Fruit fly (Drosophila melanogaster) whole organism, embryonic: Measurements from ENCODE around the gene CG17650.
A peak's percentile ranks its signal among the peaks of the same experiment; 100 is the strongest.

Experiments
- CG11695 ChIP-seq: fragments of 200-800 bp; sonication (Bioruptor generic); IDR thresholded peaks from 3 replicates; pipeline ENCODE4 v1.3.6; 2022; ENCODE audit warnings: missing biosample characterization, missing genetic modification characterization
- CG12769 ChIP-seq: fragments of 200-800 bp; sonication (Bioruptor generic); optimal IDR thresholded peaks from 2 replicates; lab custom pipeline; 2019; ENCODE audit warnings: missing biosample characterization, mild to moderate bottlenecking, missing genetic modification characterization, moderate library complexity
- CG12942 ChIP-seq: fragments of 200-800 bp; sonication (Bioruptor generic); optimal IDR thresholded peaks from 3 replicates; lab custom pipeline; 2016; ENCODE audit warnings: missing biosample characterization, missing genetic modification characterization
- CG14014 ChIP-seq: fragments of 200-800 bp; sonication (Bioruptor generic); IDR thresholded peaks from 2 replicates; pipeline ENCODE4 v1.3.6; 2022; ENCODE audit warnings: missing biosample characterization, missing genetic modification characterization
- CG14441 ChIP-seq: fragments of 200-800 bp; sonication (Bioruptor generic); IDR thresholded peaks from 2 replicates; pipeline ENCODE4 v1.3.6; 2022; ENCODE audit warnings: missing biosample characterization, missing genetic modification characterization
- CG17802 ChIP-seq: fragments of 200-800 bp; sonication (Bioruptor generic); optimal IDR thresholded peaks from 2 replicates; lab custom pipeline; 2018; ENCODE audit warnings: missing biosample characterization, mild to moderate bottlenecking, missing genetic modification characterization, moderate library complexity
- CG2120 ChIP-seq: fragments of 200-800 bp; sonication (Bioruptor generic); optimal IDR thresholded peaks from 3 replicates; lab custom pipeline; 2016; ENCODE audit warnings: missing biosample characterization, missing genetic modification characterization
- CG2199 ChIP-seq: fragments of 200-800 bp; sonication (Bioruptor generic); IDR thresholded peaks from 3 replicates; pipeline ENCODE4 v1.3.6; 2022; ENCODE audit warnings: missing biosample characterization, missing genetic modification characterization
- CG3407 ChIP-seq: fragments of 200-800 bp; sonication (Bioruptor generic); optimal IDR thresholded peaks from 2 replicates; lab custom pipeline; 2018; ENCODE audit warnings: missing biosample characterization, mild to moderate bottlenecking, missing genetic modification characterization
- CG34422 ChIP-seq: fragments of 200-800 bp; sonication (Bioruptor generic); IDR thresholded peaks from 3 replicates; pipeline ENCODE4 v1.3.6; 2022; ENCODE audit warnings: missing biosample characterization, missing genetic modification characterization
- CG6854 ChIP-seq: fragments of 200-800 bp; sonication (Bioruptor generic); optimal IDR thresholded peaks from 3 replicates; lab custom pipeline; 2017; ENCODE audit warnings: missing biosample characterization, mild to moderate bottlenecking, missing genetic modification characterization
- CG7745 ChIP-seq: fragments of 200-800 bp; sonication (Bioruptor generic); optimal IDR thresholded peaks from 2 replicates; lab custom pipeline; 2018; ENCODE audit warnings: missing biosample characterization, mild to moderate bottlenecking, missing genetic modification characterization, moderate library complexity
- CG7987 ChIP-seq: fragments of 200-800 bp; sonication (Bioruptor generic); optimal IDR thresholded peaks from 2 replicates; lab custom pipeline; 2018; ENCODE audit warnings: missing biosample characterization, mild to moderate bottlenecking, missing genetic modification characterization, moderate library complexity
- CG8290 ChIP-seq, 3 experiments: fragments of 200-800 bp; sonication (Bioruptor generic); optimal IDR thresholded peaks; 2 replicates each; lab custom pipeline; 2016 to 2019; ENCODE audit warnings: missing biosample characterization in 3 of 3, missing genetic modification characterization in 3 of 3, mild to moderate bottlenecking in 2 of 3, moderate library complexity in 1 of 3
- CG8359 ChIP-seq: fragments of 200-800 bp; sonication (Bioruptor generic); optimal IDR thresholded peaks from 2 replicates; lab custom pipeline; 2017; ENCODE audit warnings: missing biosample characterization, mild to moderate bottlenecking, missing genetic modification characterization, borderline replicate concordance
- CG8924 ChIP-seq: fragments of 200-800 bp; optimal IDR thresholded peaks from 3 replicates; lab custom pipeline; 2019; ENCODE audit warnings: missing biosample characterization, mild to moderate bottlenecking, missing genetic modification characterization, moderate library complexity
- CoRest ChIP-seq: fragments of 200-800 bp; sonication (Bioruptor generic); optimal IDR thresholded peaks from 3 replicates; lab custom pipeline; 2018; ENCODE audit warnings: missing biosample characterization, mild to moderate bottlenecking, missing genetic modification characterization, moderate library complexity
- Dek ChIP-seq: fragments of 200-800 bp; sonication (Bioruptor generic); optimal IDR thresholded peaks from 3 replicates; lab custom pipeline; 2019; ENCODE audit warnings: missing biosample characterization, mild to moderate bottlenecking, missing genetic modification characterization, moderate library complexity
- Dfd ChIP-seq, 2 experiments: fragments of >200 bp; optimal IDR thresholded peaks; 2 replicates each; lab custom pipeline; 2017; ENCODE audit warnings: missing biosample characterization in 2 of 2, missing genetic modification characterization in 2 of 2
- Drgx ChIP-seq: fragments of 200-800 bp; sonication (Bioruptor generic); IDR thresholded peaks from 2 replicates; pipeline ENCODE4 v1.3.6; 2022; ENCODE audit warnings: missing biosample characterization, missing genetic modification characterization
- Eip74EF ChIP-seq, 2 experiments: fragments of 200-800 bp in 1 of 2; fragments of >200 bp in 1 of 2; sonication (Bioruptor generic) in 1 of 2; optimal IDR thresholded peaks; 2 replicates each; lab custom pipeline; 2017 to 2019; ENCODE audit warnings: missing biosample characterization in 2 of 2, missing genetic modification characterization in 2 of 2, mild to moderate bottlenecking in 1 of 2, moderate library complexity in 1 of 2
- Fer1 ChIP-seq: fragments of 200-800 bp; sonication (Bioruptor generic); optimal IDR thresholded peaks from 2 replicates; lab custom pipeline; 2017; ENCODE audit warnings: missing biosample characterization, mild to moderate bottlenecking, missing genetic modification characterization
- Gsc ChIP-seq: fragments of 200-800 bp; sonication (Bioruptor generic); IDR thresholded peaks from 2 replicates; pipeline ENCODE4 v1.3.6; 2022; ENCODE audit warnings: missing biosample characterization, missing genetic modification characterization
- H2.0 ChIP-seq: fragments of 200-800 bp; sonication (Bioruptor generic); IDR thresholded peaks from 2 replicates; pipeline ENCODE4 v1.3.6; 2022; ENCODE audit warnings: missing biosample characterization, missing genetic modification characterization
- Hsf ChIP-seq: fragments of 200-800 bp; sonication (Bioruptor generic); optimal IDR thresholded peaks from 3 replicates; lab custom pipeline; 2016; ENCODE audit warnings: missing biosample characterization, missing genetic modification characterization
- MESR4 ChIP-seq: fragments of 200-800 bp; sonication (Bioruptor generic); optimal IDR thresholded peaks from 2 replicates; lab custom pipeline; 2018; ENCODE audit warnings: missing biosample characterization, mild to moderate bottlenecking, missing genetic modification characterization, moderate library complexity
- Ssrp ChIP-seq: fragments of 200-800 bp; sonication (Bioruptor generic); optimal IDR thresholded peaks from 2 replicates; lab custom pipeline; 2018; ENCODE audit warnings: missing biosample characterization, mild to moderate bottlenecking, missing genetic modification characterization, moderate library complexity
- Taf1 ChIP-seq: fragments of 200-800 bp; sonication (Bioruptor generic); IDR thresholded peaks from 2 replicates; pipeline ENCODE4 v1.3.6; 2022; ENCODE audit warnings: missing biosample characterization, missing genetic modification characterization
- ac ChIP-seq: fragments of 200-800 bp; sonication (Bioruptor generic); optimal IDR thresholded peaks from 3 replicates; lab custom pipeline; 2017; ENCODE audit warnings: missing biosample characterization, mild to moderate bottlenecking, missing genetic modification characterization
- amos ChIP-seq: fragments of 200-800 bp; sonication (Bioruptor generic); IDR thresholded peaks from 2 replicates; pipeline ENCODE4 v1.3.6; 2022; ENCODE audit warnings: missing biosample characterization, missing genetic modification characterization; ENCODE audit not compliant: partially characterized antibody
- ara ChIP-seq: fragments of 200-800 bp; sonication (Bioruptor generic); IDR thresholded peaks from 2 replicates; pipeline ENCODE4 v1.3.6; 2022; ENCODE audit warnings: missing biosample characterization, missing genetic modification characterization
- btn ChIP-seq: fragments of 200-800 bp; sonication (Bioruptor generic); optimal IDR thresholded peaks from 2 replicates; lab custom pipeline; 2016; ENCODE audit warnings: missing biosample characterization, missing genetic modification characterization
- cwo ChIP-seq: fragments of 200-800 bp; sonication (Bioruptor generic); optimal IDR thresholded peaks from 3 replicates; lab custom pipeline; 2017; ENCODE audit warnings: missing biosample characterization, missing genetic modification characterization, mild to moderate bottlenecking, moderate library complexity, missing genetic modification reagents
- dmrt11E ChIP-seq: fragments of 200-800 bp; sonication (Bioruptor generic); optimal IDR thresholded peaks from 3 replicates; lab custom pipeline; 2018; ENCODE audit warnings: missing biosample characterization, mild to moderate bottlenecking, missing genetic modification characterization, moderate library complexity
- gt ChIP-seq: fragments of 200-800 bp; sonication (Bioruptor generic); IDR thresholded peaks from 2 replicates; pipeline ENCODE4 v1.3.6; 2022; ENCODE audit warnings: missing biosample characterization, missing genetic modification characterization
- ind ChIP-seq: fragments of 200-800 bp; sonication (Bioruptor generic); optimal IDR thresholded peaks from 3 replicates; lab custom pipeline; 2016; ENCODE audit warnings: missing biosample characterization, missing genetic modification characterization
- lola ChIP-seq, 3 experiments: fragments of >200 bp in 2 of 3; fragments of 200-800 bp in 1 of 3; sonication (Bioruptor generic) in 1 of 3; optimal IDR thresholded peaks; 2 replicates each; lab custom pipeline; 2017 to 2019; ENCODE audit warnings: missing biosample characterization in 3 of 3, missing genetic modification characterization in 3 of 3, mild to moderate bottlenecking in 1 of 3, moderate library complexity in 1 of 3
- luna ChIP-seq: fragments of 200-800 bp; sonication (Bioruptor generic); optimal IDR thresholded peaks from 2 replicates; lab custom pipeline; 2016; ENCODE audit warnings: missing biosample characterization, missing genetic modification characterization
- nerfin-1 ChIP-seq: fragments of 200-800 bp; sonication (Bioruptor generic); optimal IDR thresholded peaks from 3 replicates; lab custom pipeline; 2019; ENCODE audit warnings: missing biosample characterization, mild to moderate bottlenecking, missing genetic modification characterization, moderate library complexity
- nom ChIP-seq: fragments of 200-800 bp; sonication (Bioruptor generic); optimal IDR thresholded peaks from 2 replicates; lab custom pipeline; 2017; ENCODE audit warnings: missing biosample characterization, missing genetic modification characterization, mild to moderate bottlenecking, moderate library complexity, missing genetic modification reagents
- pan ChIP-seq, 4 experiments: fragments of >200 bp in 3 of 4; fragments of 200-800 bp in 1 of 4; sonication (Bioruptor generic) in 1 of 4; optimal IDR thresholded peaks in 3 of 4; IDR thresholded peaks in 1 of 4; 2 replicates each; pipeline versions ENCODE4 v1.3.6 to Lab custom; 2017 to 2022; ENCODE audit warnings: missing biosample characterization in 2 of 4, missing genetic modification characterization in 2 of 4, mixed read lengths in 1 of 4
- pb ChIP-seq: fragments of 200-800 bp; sonication (Bioruptor generic); optimal IDR thresholded peaks from 3 replicates; lab custom pipeline; 2016; ENCODE audit warnings: missing biosample characterization, missing genetic modification characterization
- psq ChIP-seq: fragments of 200-800 bp; sonication (Bioruptor generic); optimal IDR thresholded peaks from 2 replicates; lab custom pipeline; 2017; ENCODE audit warnings: missing biosample characterization, missing genetic modification characterization
- ssp ChIP-seq: fragments of 200-800 bp; sonication (Bioruptor generic); IDR thresholded peaks from 2 replicates; pipeline ENCODE4 v1.3.6; 2022; ENCODE audit warnings: missing biosample characterization, missing genetic modification characterization
- z ChIP-seq: fragments of 200-800 bp; sonication (Bioruptor generic); IDR thresholded peaks from 3 replicates; pipeline ENCODE4 v1.3.6; 2022; ENCODE audit warnings: missing biosample characterization, missing genetic modification characterization

Gene CG17650

DNA sequence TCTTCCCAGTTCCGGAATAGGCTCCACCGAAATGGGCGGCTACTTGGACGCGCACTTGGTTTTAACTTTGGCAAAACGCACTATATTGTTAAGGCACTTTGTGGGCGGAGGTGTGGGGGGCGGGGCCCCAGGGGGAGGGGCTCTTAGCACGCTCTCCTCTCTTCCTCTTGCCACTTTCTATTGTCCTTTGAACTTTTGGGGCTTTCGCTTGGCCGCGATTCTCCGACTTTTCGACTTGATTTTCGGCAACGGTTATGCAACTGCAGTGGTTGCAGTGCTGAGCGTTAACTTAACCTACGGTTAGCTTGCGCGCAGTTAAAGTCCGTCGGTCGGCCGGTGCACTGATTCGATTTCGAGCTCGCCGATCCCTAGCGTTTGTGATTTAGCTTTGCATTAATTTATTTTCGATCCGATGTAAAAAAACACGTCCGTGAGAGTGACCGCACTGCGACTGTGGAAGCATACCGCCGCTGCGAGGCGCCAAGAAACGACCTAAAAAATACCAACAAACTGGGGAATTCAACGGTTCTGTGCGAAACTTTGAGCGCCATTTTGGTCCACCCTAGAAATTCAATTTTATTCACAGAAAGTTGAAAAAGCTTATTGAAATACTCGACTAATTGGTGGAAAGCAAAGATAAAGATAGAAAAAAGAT lies 34.8 kb downstream of the CG17650 start, which contains the start of gene Rim2 (continued):
- TF ChIP-seq MESR4 (GFP tag; lab: Kevin White, UChicago) (peak; percentile 78), gt (GFP tag; lab: Robert Waterston, UW) (no peak), pb (GFP tag; lab: Kevin White, UChicago) (no peak), CG34422 (GFP tag; lab: Robert Waterston, UW) (0 out of 3 replicates have a peak, but pooled peaks have one; percentile 6), CG7987 (GFP tag; lab: Kevin White, UChicago) (peak; percentile 44), z (0 out of 3 replicates have a peak, but pooled peaks have one; percentile 3), Drgx (GFP tag; lab: Robert Waterston, UW) (no peak; the same call in 1 of the 2 replicates), dmrt11E (tag; lab: Kevin White, UChicago) (no peak), CG11695 (GFP tag; lab: Robert Waterston, UW) (no peak; the same call in 2 of the 3 replicates), CG12942 (GFP tag; lab: Kevin White, UChicago) (no peak), CG7745 (no peak), psq (GFP tag; lab: Kevin White, UChicago) (no peak), ssp (GFP tag; lab: Robert Waterston, UW) (no peak), CG2120 (GFP tag; lab: Kevin White, UChicago) (peak; percentile 25), CG8924 (peak; percentile 11), Dfd (GFP tag; optimal IDR thresholded peaks at IDR 0.05; lab: Kevin White, UChicago) (no peak), CG12769 (tag; lab: Kevin White, UChicago) (peak; percentile 22), CG6854 (GFP tag; lab: Kevin White, UChicago) (no peak), lola (GFP tag; optimal IDR thresholded peaks at IDR 0.05; lab: Kevin White, UChicago) (no peak), Ssrp (tag; lab: Kevin White, UChicago) (no peak), Hsf (GFP tag; lab: Kevin White, UChicago) (no peak), CG14441 (GFP tag; lab: Robert Waterston, UW) (no peak), CG8359 (GFP tag; lab: Kevin White, UChicago) (no peak), cwo (GFP tag; lab: Kevin White, UChicago) (no peak), H2.0 (GFP tag; lab: Robert Waterston, UW) (no peak), pan (optimal IDR thresholded peaks at IDR 0.05; lab: Kevin White, UChicago) (no peak), pan (GFP tag; optimal IDR thresholded peaks at IDR 0.05 in 1 of 2, IDR thresholded peaks at IDR 0.05 in 1 of 2) (no peak), Dek (tag; lab: Kevin White, UChicago) (peak; percentile 12), Gsc (GFP tag; lab: Robert Waterston, UW) (no peak), CG2199 (GFP tag; lab: Robert Waterston, UW) (no peak), Taf1 (no peak), luna (GFP tag; lab: Kevin White, UChicago) (no peak)

dm6 chr2L:1723135-1723936 lies 35.6 kb downstream of the CG17650 start:
- TF ChIP-seq Hsf (GFP tag; lab: Kevin White, UChicago) (no peak), CG17802 (peak; percentile 10), ac (GFP tag; lab: Kevin White, UChicago) (no peak), amos (GFP tag; lab: Robert Waterston, UW) (no peak), CG8290 (GFP tag; optimal IDR thresholded peaks at IDR 0.05; lab: Kevin White, UChicago) (no peak), CG8290 (tag; optimal IDR thresholded peaks at IDR 0.05; lab: Kevin White, UChicago) (peak in 1 of 2 experiments; percentile 34), Eip74EF (GFP tag; optimal IDR thresholded peaks at IDR 0.05; lab: Kevin White, UChicago) (peak in 1 of 2 experiments; percentile 53), btn (GFP tag; lab: Kevin White, UChicago) (peak; percentile 15), Fer1 (peak; percentile 9), ind (GFP tag; lab: Kevin White, UChicago) (peak; percentile 1), nerfin-1 (peak; percentile 12), CG3407 (GFP tag; lab: Kevin White, UChicago) (peak; percentile 21), CG14014 (GFP tag; lab: Robert Waterston, UW) (peak; percentile 19; the same call in 1 of the 2 replicates), CG8924 (peak; percentile 19), nom (GFP tag; lab: Kevin White, UChicago) (peak; percentile 36), ara (GFP tag; lab: Robert Waterston, UW) (0 out of 2 replicates have a peak, but pooled peaks have one; percentile 32), CoRest (tag; lab: Kevin White, UChicago) (peak; percentile 23)
